Fruit fly (Drosophila melanogaster) whole organism, embryonic: ENCODE results near the gene HDAC4.

ENCODE experiments used
- CG10147 ChIP-seq: fragments of 200-800 bp; sonication (Bioruptor generic); optimal IDR thresholded peaks from 2 replicates; lab custom pipeline; 2019; ENCODE audit warnings: missing biosample characterization, mild to moderate bottlenecking, missing genetic modification characterization, moderate library complexity
- CG12942 ChIP-seq: fragments of 200-800 bp; sonication (Bioruptor generic); optimal IDR thresholded peaks from 3 replicates; lab custom pipeline; 2016; ENCODE audit warnings: missing biosample characterization, missing genetic modification characterization
- CG13287 ChIP-seq: fragments of 200-800 bp; sonication (Bioruptor generic); IDR thresholded peaks from 2 replicates; pipeline ENCODE4 v1.3.6; 2022; ENCODE audit warnings: missing biosample characterization, missing genetic modification characterization; ENCODE audit not compliant: partially characterized antibody
- CG14441 ChIP-seq: fragments of 200-800 bp; sonication (Bioruptor generic); IDR thresholded peaks from 2 replicates; pipeline ENCODE4 v1.3.6; 2022; ENCODE audit warnings: missing biosample characterization, missing genetic modification characterization
- CG14710 ChIP-seq: fragments of 200-800 bp; sonication (Bioruptor generic); optimal IDR thresholded peaks from 3 replicates; lab custom pipeline; 2019; ENCODE audit warnings: missing biosample characterization, mild to moderate bottlenecking, missing genetic modification characterization, moderate library complexity
- CG14860 ChIP-seq: fragments of 200-800 bp; sonication (Bioruptor generic); IDR thresholded peaks from 3 replicates; pipeline ENCODE4 v1.3.6; 2022; ENCODE audit warnings: missing biosample characterization, missing genetic modification characterization; ENCODE audit not compliant: partially characterized antibody
- CG16813 ChIP-seq: fragments of 200-800 bp; sonication (Bioruptor generic); IDR thresholded peaks from 3 replicates; pipeline ENCODE4 v1.3.6; 2022; ENCODE audit warnings: missing biosample characterization, missing genetic modification characterization; ENCODE audit not compliant: partially characterized antibody
- CG16815 ChIP-seq: fragments of 200-800 bp; sonication (Bioruptor generic); optimal IDR thresholded peaks from 3 replicates; lab custom pipeline; 2017; ENCODE audit warnings: missing biosample characterization, mild to moderate bottlenecking, missing genetic modification characterization
- CG17361 ChIP-seq: fragments of 200-800 bp; sonication (Bioruptor generic); IDR thresholded peaks from 3 replicates; pipeline ENCODE4 v1.3.6; 2022; ENCODE audit warnings: missing biosample characterization, missing genetic modification characterization
- CG18476 ChIP-seq: fragments of 200-800 bp; sonication (Bioruptor generic); optimal IDR thresholded peaks from 2 replicates; lab custom pipeline; 2016; ENCODE audit warnings: missing biosample characterization, mild to moderate bottlenecking, missing genetic modification characterization
- CG2116 ChIP-seq: fragments of 200-800 bp; sonication (Bioruptor generic); optimal IDR thresholded peaks from 3 replicates; lab custom pipeline; 2018; ENCODE audit warnings: missing biosample characterization, mild to moderate bottlenecking, missing genetic modification characterization
- CG34224 ChIP-seq: fragments of 200-800 bp; sonication (Bioruptor generic); IDR thresholded peaks from 3 replicates; pipeline ENCODE4 v1.3.6; 2022; ENCODE audit warnings: missing biosample characterization, missing genetic modification characterization; ENCODE audit not compliant: partially characterized antibody
- CG4360 ChIP-seq: fragments of 200-800 bp; sonication (Bioruptor generic); IDR thresholded peaks from 2 replicates; pipeline ENCODE4 v1.3.6; 2022; ENCODE audit warnings: missing biosample characterization, missing genetic modification characterization
- CG4404 ChIP-seq: fragments of 200-800 bp; sonication (Bioruptor generic); IDR thresholded peaks from 2 replicates; pipeline ENCODE4 v1.3.6; 2022; ENCODE audit warnings: missing biosample characterization, missing genetic modification characterization
- CG6689 ChIP-seq: fragments of 200-800 bp; sonication (Bioruptor generic); IDR thresholded peaks from 2 replicates; pipeline ENCODE4 v1.3.6; 2022; ENCODE audit warnings: missing biosample characterization, missing genetic modification characterization
- CG6791 ChIP-seq: fragments of 200-800 bp; sonication (Bioruptor generic); IDR thresholded peaks from 3 replicates; pipeline ENCODE4 v1.3.6; 2022; ENCODE audit warnings: missing biosample characterization, missing genetic modification characterization; ENCODE audit not compliant: partially characterized antibody
- CG7928 ChIP-seq: fragments of 200-800 bp; sonication (Bioruptor generic); optimal IDR thresholded peaks from 2 replicates; lab custom pipeline; 2017; ENCODE audit warnings: missing biosample characterization, mild to moderate bottlenecking, missing genetic modification characterization
- CG8290 ChIP-seq, 3 experiments: fragments of 200-800 bp; sonication (Bioruptor generic); optimal IDR thresholded peaks; 2 replicates each; lab custom pipeline; 2016 to 2019; ENCODE audit warnings: missing biosample characterization in 3 of 3, missing genetic modification characterization in 3 of 3, mild to moderate bottlenecking in 2 of 3, moderate library complexity in 1 of 3
- Chrac-16 ChIP-seq: fragments of 200-800 bp; sonication (Bioruptor generic); optimal IDR thresholded peaks from 3 replicates; lab custom pipeline; 2016; ENCODE audit warnings: missing biosample characterization, missing genetic modification characterization
- Dll ChIP-seq: fragments of 200-800 bp; sonication (Bioruptor generic); IDR thresholded peaks from 4 replicates; pipeline ENCODE4 v1.3.6; 2022; ENCODE audit warnings: missing biosample characterization, missing genetic modification characterization; ENCODE audit not compliant: partially characterized antibody
- Doc3 ChIP-seq: fragments of 200-800 bp; sonication (Bioruptor generic); IDR thresholded peaks from 3 replicates; pipeline ENCODE4 v1.3.6; 2022; ENCODE audit warnings: missing biosample characterization, missing genetic modification characterization; ENCODE audit not compliant: partially characterized antibody
- MESR4 ChIP-seq: fragments of 200-800 bp; sonication (Bioruptor generic); optimal IDR thresholded peaks from 2 replicates; lab custom pipeline; 2018; ENCODE audit warnings: missing biosample characterization, mild to moderate bottlenecking, missing genetic modification characterization, moderate library complexity
- Nf-YC ChIP-seq: fragments of 200-800 bp; optimal IDR thresholded peaks from 3 replicates; lab custom pipeline; 2019; ENCODE audit warnings: missing biosample characterization, mild to moderate bottlenecking, missing genetic modification characterization, moderate library complexity
- Oaz ChIP-seq: fragments of 200-800 bp; sonication (Bioruptor generic); IDR thresholded peaks from 2 replicates; pipeline ENCODE4 v1.3.6; 2022; ENCODE audit warnings: missing biosample characterization, missing genetic modification characterization
- Poxn ChIP-seq: fragments of 200-800 bp; sonication (Bioruptor generic); IDR thresholded peaks from 2 replicates; pipeline ENCODE4 v1.3.6; 2022; ENCODE audit warnings: missing biosample characterization, missing genetic modification characterization
- Rfx ChIP-seq: fragments of 200-800 bp; sonication (Bioruptor generic); IDR thresholded peaks from 2 replicates; pipeline ENCODE4 v1.3.6; 2022; ENCODE audit warnings: missing biosample characterization, missing genetic modification characterization
- Scr ChIP-seq: fragments of 200-800 bp; sonication (Bioruptor generic); IDR thresholded peaks from 2 replicates; pipeline ENCODE4 v1.3.6; 2022; ENCODE audit warnings: missing biosample characterization, missing genetic modification characterization; ENCODE audit not compliant: partially characterized antibody
- Sry-δ ChIP-seq: fragments of 200-800 bp; sonication (Bioruptor generic); optimal IDR thresholded peaks from 2 replicates; lab custom pipeline; 2016; ENCODE audit warnings: missing biosample characterization, missing genetic modification characterization
- Trl ChIP-seq, 3 experiments: fragments of >200 bp in 2 of 3; fragments of 200-800 bp in 1 of 3; sonication (Bioruptor generic) in 1 of 3; optimal IDR thresholded peaks; 2 replicates in 1 of 3; 3 replicates in 2 of 3; lab custom pipeline; 2016 to 2017; ENCODE audit warnings: missing biosample characterization in 1 of 3, missing genetic modification characterization in 1 of 3
- Xrp1 ChIP-seq: fragments of 200-800 bp; sonication (Bioruptor generic); IDR thresholded peaks from 2 replicates; pipeline ENCODE4 v1.3.6; 2022; ENCODE audit warnings: missing biosample characterization, missing genetic modification characterization
- al ChIP-seq: fragments of 200-800 bp; sonication (Bioruptor generic); IDR thresholded peaks from 2 replicates; pipeline ENCODE4 v1.3.6; 2022; ENCODE audit warnings: missing biosample characterization, missing genetic modification characterization
- ase ChIP-seq: fragments of 200-800 bp; sonication (Bioruptor generic); IDR thresholded peaks from 3 replicates; pipeline ENCODE4 v1.3.6; 2022; ENCODE audit warnings: missing biosample characterization, missing genetic modification characterization
- az2 ChIP-seq: fragments of 200-800 bp; sonication (Bioruptor generic); optimal IDR thresholded peaks from 3 replicates; lab custom pipeline; 2016; ENCODE audit warnings: missing biosample characterization, missing genetic modification characterization
- dmrt11E ChIP-seq: fragments of 200-800 bp; sonication (Bioruptor generic); optimal IDR thresholded peaks from 3 replicates; lab custom pipeline; 2018; ENCODE audit warnings: missing biosample characterization, mild to moderate bottlenecking, missing genetic modification characterization, moderate library complexity
- ems ChIP-seq: fragments of 200-800 bp; sonication (Bioruptor generic); optimal IDR thresholded peaks from 3 replicates; lab custom pipeline; 2016; ENCODE audit warnings: missing biosample characterization, missing genetic modification characterization
- fd102C ChIP-seq: fragments of 200-800 bp; sonication (Bioruptor generic); optimal IDR thresholded peaks from 2 replicates; lab custom pipeline; 2018; ENCODE audit warnings: missing biosample characterization, mild to moderate bottlenecking, missing genetic modification characterization, moderate library complexity
- insv ChIP-seq, 2 experiments: fragments of 200-800 bp; sonication (Bioruptor generic); optimal IDR thresholded peaks; 3 replicates each; lab custom pipeline; 2016 to 2018; ENCODE audit warnings: missing biosample characterization in 2 of 2, missing genetic modification characterization in 2 of 2
- kah ChIP-seq: fragments of 200-800 bp; sonication (Bioruptor generic); optimal IDR thresholded peaks from 2 replicates; lab custom pipeline; 2018; ENCODE audit warnings: missing biosample characterization, mild to moderate bottlenecking, missing genetic modification characterization
- lmd ChIP-seq: fragments of 200-800 bp; sonication (Bioruptor generic); IDR thresholded peaks from 2 replicates; pipeline ENCODE4 v1.3.6; 2022; ENCODE audit warnings: missing biosample characterization, missing genetic modification characterization
- lola ChIP-seq, 3 experiments: fragments of >200 bp in 2 of 3; fragments of 200-800 bp in 1 of 3; sonication (Bioruptor generic) in 1 of 3; optimal IDR thresholded peaks; 2 replicates each; lab custom pipeline; 2017 to 2019; ENCODE audit warnings: missing biosample characterization in 3 of 3, missing genetic modification characterization in 3 of 3, mild to moderate bottlenecking in 1 of 3, moderate library complexity in 1 of 3
- nmo ChIP-seq: fragments of 200-800 bp; sonication (Bioruptor generic); optimal IDR thresholded peaks from 2 replicates; lab custom pipeline; 2018; ENCODE audit warnings: missing biosample characterization, mild to moderate bottlenecking, missing genetic modification characterization, moderate library complexity
- phol ChIP-seq: fragments of 200-800 bp; sonication (Bioruptor generic); optimal IDR thresholded peaks from 3 replicates; lab custom pipeline; 2018; ENCODE audit warnings: missing biosample characterization, mild to moderate bottlenecking, missing genetic modification characterization, moderate library complexity
- psq ChIP-seq: fragments of 200-800 bp; sonication (Bioruptor generic); optimal IDR thresholded peaks from 2 replicates; lab custom pipeline; 2017; ENCODE audit warnings: missing biosample characterization, missing genetic modification characterization
- row ChIP-seq: fragments of 200-800 bp; sonication (Bioruptor generic); IDR thresholded peaks from 3 replicates; pipeline ENCODE4 v1.3.6; 2022; ENCODE audit warnings: missing biosample characterization, missing genetic modification characterization
- run ChIP-seq: fragments of 200-800 bp; sonication (Bioruptor generic); optimal IDR thresholded peaks from 3 replicates; lab custom pipeline; 2018; ENCODE audit warnings: missing biosample characterization, mild to moderate bottlenecking, missing genetic modification characterization
- sim ChIP-seq: fragments of 200-800 bp; sonication (Bioruptor generic); IDR thresholded peaks from 2 replicates; pipeline ENCODE4 v1.3.6; 2022; ENCODE audit warnings: missing biosample characterization, missing genetic modification characterization
- vnd ChIP-seq: fragments of 200-800 bp; sonication (Bioruptor generic); IDR thresholded peaks from 3 replicates; pipeline ENCODE4 v1.3.6; 2022; ENCODE audit warnings: missing biosample characterization, missing genetic modification characterization; ENCODE audit not compliant: partially characterized antibody
- zen2 ChIP-seq: fragments of 200-800 bp; sonication (Bioruptor generic); IDR thresholded peaks from 3 replicates; pipeline ENCODE4 v1.3.6; 2022; ENCODE audit warnings: missing biosample characterization, missing genetic modification characterization; ENCODE audit not compliant: partially characterized antibody
- zf30C ChIP-seq: fragments of 200-800 bp; sonication (Bioruptor generic); optimal IDR thresholded peaks from 3 replicates; lab custom pipeline; 2018; ENCODE audit warnings: missing biosample characterization, mild to moderate bottlenecking, missing genetic modification characterization

The HDAC4 gene

DNA sequence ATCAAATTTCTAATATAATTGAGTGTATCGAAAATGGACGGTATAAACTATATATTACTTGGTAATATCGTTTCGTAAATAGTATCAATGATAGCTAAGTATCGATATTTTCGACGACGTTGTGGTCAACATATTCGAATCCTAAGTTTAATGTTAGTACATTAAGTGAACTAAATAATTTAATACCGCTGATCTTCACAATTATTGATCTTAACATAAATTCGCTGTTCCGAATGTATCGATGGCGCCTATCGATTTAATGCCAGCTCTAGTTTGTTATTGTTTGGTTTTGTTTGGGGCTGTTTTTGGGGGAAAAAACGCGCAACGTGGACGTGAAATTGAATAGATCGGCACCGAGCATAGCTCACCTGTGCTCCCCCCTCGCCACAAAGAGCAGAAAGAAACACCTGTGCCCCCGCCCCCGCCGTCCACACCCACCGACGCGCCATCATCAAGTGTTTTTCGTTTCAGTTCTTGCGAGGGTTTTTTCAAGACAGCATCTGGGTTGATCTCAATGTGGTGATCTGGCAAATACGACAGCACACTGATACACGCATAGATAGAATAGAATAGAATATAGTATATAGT, 411 bp upstream of the HDAC4 start (continued):
- TF ChIP-seq CG2116 (GFP tag; lab: Kevin White, UChicago) (peak; percentile 53), CG7928 (GFP tag; lab: Kevin White, UChicago) (no peak), CG13287 (peak; percentile 74), CG10147 (no peak), CG6689 (GFP tag; lab: Robert Waterston, UW) (no peak), nmo (GFP tag; lab: Kevin White, UChicago) (peak; percentile 21), insv (GFP tag; optimal IDR thresholded peaks at IDR 0.05; lab: Kevin White, UChicago) (no peak), vnd (GFP tag; lab: Robert Waterston, UW) (peak; percentile 37; the same call in 1 of the 3 replicates), Sry-δ (GFP tag; lab: Kevin White, UChicago) (peak; percentile 86), CG16815 (GFP tag; lab: Kevin White, UChicago) (no peak), run (no peak), CG6791 (0 out of 3 replicates have a peak, but pooled peaks have one; percentile 3), Xrp1 (GFP tag; lab: Robert Waterston, UW) (no peak), Chrac-16 (GFP tag; lab: Kevin White, UChicago) (no peak), CG14860 (GFP tag; lab: Robert Waterston, UW) (peak; percentile 42; the same call in 1 of the 3 replicates), ems (GFP tag; lab: Kevin White, UChicago) (no peak), zen2 (peak; percentile 60; the same call in 1 of the 3 replicates), MESR4 (GFP tag; lab: Kevin White, UChicago) (peak; percentile 24), CG14441 (GFP tag; lab: Robert Waterston, UW) (no peak), Scr (GFP tag; lab: Robert Waterston, UW) (peak; percentile 72), CG8290 (GFP tag; optimal IDR thresholded peaks at IDR 0.05; lab: Kevin White, UChicago) (peak; percentile 19), CG8290 (tag; optimal IDR thresholded peaks at IDR 0.05; lab: Kevin White, UChicago) (peak in 1 of 2 experiments; percentile 66), CG34224 (GFP tag; lab: Robert Waterston, UW) (peak; percentile 75; the same call in 2 of the 3 replicates), row (0 out of 3 replicates have a peak, but pooled peaks have one; percentile 24), CG12942 (GFP tag; lab: Kevin White, UChicago) (no peak), dmrt11E (peak; percentile 12), Dll (GFP tag; lab: Robert Waterston, UW) (peak; percentile 81), CG14710 (peak; percentile 9), phol (tag; lab: Kevin White, UChicago) (peak; percentile 3), az2 (GFP tag; lab: Kevin White, UChicago) (no peak), zf30C (GFP tag; lab: Kevin White, UChicago) (no peak), CG16813 (peak; percentile 67; the same call in 1 of the 3 replicates), CG17361 (GFP tag; lab: Robert Waterston, UW) (0 out of 3 replicates have a peak, but pooled peaks have one; percentile 36), Doc3 (peak; percentile 47; the same call in 1 of the 3 replicates), lola (GFP tag; optimal IDR thresholded peaks at IDR 0.05; lab: Kevin White, UChicago) (peak in 1 of 3 experiments; percentile 11), Nf-YC (tag; lab: Kevin White, UChicago) (peak; percentile 4), Oaz (GFP tag; lab: Robert Waterston, UW) (no peak)

DNA sequence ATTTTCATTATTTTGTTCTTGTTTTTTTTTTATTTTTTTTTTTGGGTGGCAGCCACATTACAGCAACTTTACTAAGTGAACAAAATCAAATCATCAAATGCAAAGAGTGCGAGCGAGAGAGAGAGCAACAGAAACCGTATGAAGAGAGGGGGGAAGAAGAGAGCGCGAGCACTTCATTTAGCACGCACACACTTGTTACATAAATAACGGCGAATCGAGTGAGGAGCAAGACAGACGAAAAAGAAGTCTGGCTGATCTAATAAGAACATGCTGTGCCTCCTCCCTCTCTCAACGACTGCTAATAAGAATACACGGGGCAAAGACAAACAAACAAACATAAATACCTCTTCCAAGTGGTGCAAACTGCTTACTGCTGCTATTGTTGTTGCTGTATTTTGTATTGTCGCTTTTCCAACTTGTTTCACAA, 871 bp downstream of the HDAC4 start:
- no peak for TF ChIP-seq ase (GFP tag; lab: Robert Waterston, UW)
- TF ChIP-seq Rfx (GFP tag; lab: Robert Waterston, UW), result no peak
- TF ChIP-seq lmd (GFP tag; lab: Robert Waterston, UW), result no peak
- TF ChIP-seq CG4404 (GFP tag; lab: Robert Waterston, UW), result no peak
- TF ChIP-seq psq, result peak; percentile 64
- TF ChIP-seq CG4360 (GFP tag; lab: Robert Waterston, UW), result peak; percentile 75; the same call in 1 of the 2 replicates
- TF ChIP-seq kah (GFP tag; lab: Kevin White, UChicago), result peak; percentile 72
- TF ChIP-seq fd102C (GFP tag; lab: Kevin White, UChicago), result no peak
- no peak for TF ChIP-seq Poxn
- TF ChIP-seq sim (GFP tag; lab: Robert Waterston, UW), result 0 out of 2 replicates have a peak, but pooled peaks have one; percentile 9
- peak; percentile 65 to 86 for TF ChIP-seq Trl (optimal IDR thresholded peaks at IDR 0.05; lab: Kevin White, UChicago)
- TF ChIP-seq Trl (GFP tag; optimal IDR thresholded peaks at IDR 0.05; lab: Kevin White, UChicago), result no peak
- TF ChIP-seq CG18476 (GFP tag; lab: Kevin White, UChicago), result no peak
- no peak for TF ChIP-seq al (GFP tag; lab: Robert Waterston, UW)
